Worm (Caenorhabditis elegans) whole organism, young adult: ENCODE measurements around the gene Y4C6B.1.
"Not testable (repeated sequence)": the region's sequence is repeated elsewhere in the genome, so short reads cannot be mapped to it uniquely, and the experiment has no call there.

Experiments
- ama-1 ChIP-seq, 3 experiments: fragments of 150-350 bp in 1 of 3; sonication (generic microtip) in 2 of 3; optimal IDR thresholded peaks; 2 replicates each; lab custom pipeline; 2014 to 2018; ENCODE audit warnings: missing biosample characterization in 2 of 3, missing genetic modification characterization in 2 of 3, missing genetic modification reagents in 2 of 3
- athp-1 ChIP-seq: sonication (generic microtip); optimal IDR thresholded peaks from 2 replicates; lab custom pipeline; 2017; ENCODE audit warnings: mild to moderate bottlenecking, missing genetic modification characterization, missing compliant biosample characterization

- TF ChIP-seq ama-1 (optimal IDR thresholded peaks at IDR 0.05; lab: Kevin White, UChicago); ama-1 (GFP tag; optimal IDR thresholded peaks at IDR 0.05; lab: Kevin White, UChicago); athp-1 (tag; lab: Kevin White, UChicago): not testable (repeated sequence)
Observed at ce11 chrIV:5313011-5313410, 41.3 kb upstream of the Y4C6B.1 start, which contains the start of the genes msp-59 and ZK354.2.
